Worm (Caenorhabditis elegans): ENCODE data around the gene F49E2.5.

DNA sequence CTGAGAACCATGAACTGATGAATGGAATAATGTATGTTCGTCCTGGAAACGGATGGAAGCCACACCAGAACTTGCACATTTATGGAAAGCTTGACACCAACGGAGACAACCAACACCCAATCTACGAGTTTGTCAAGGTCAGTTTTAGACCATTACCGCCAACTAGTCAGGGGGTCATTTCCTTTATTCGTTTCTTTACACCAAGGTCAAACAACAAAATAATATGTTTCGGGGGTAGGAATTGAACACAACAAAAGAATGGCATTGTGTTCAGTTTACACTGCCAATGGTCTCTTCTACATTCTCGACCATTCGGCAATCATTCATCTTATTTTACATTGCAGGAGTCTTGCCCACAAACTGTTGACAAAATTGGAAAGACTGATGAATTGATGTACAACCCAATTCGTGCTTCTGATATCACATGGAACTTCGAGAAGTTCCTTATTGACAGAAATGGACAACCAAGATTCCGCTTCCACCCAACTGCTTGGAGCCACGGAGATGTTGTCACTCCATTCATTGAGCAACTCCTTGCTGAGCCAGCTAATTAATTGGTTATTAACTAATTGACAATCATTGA is 42.2 kb downstream of the F49E2.5 start:
- TF ChIP-seq unc-62 (GFP tag; optimal IDR thresholded peaks at IDR 0.05 in 1 of 2) (peak in 1 of 2 experiments; percentile 96), unc-62 (tag; optimal IDR thresholded peaks at IDR 0.05) (no peak), egl-27 (tag; optimal IDR thresholded peaks at IDR 0.05) (no peak), aha-1 (tag) (no peak), mdl-1 (tag; optimal IDR thresholded peaks at IDR 0.05) (no peak), lin-13 (GFP tag; optimal IDR thresholded peaks at IDR 0.05) (no peak), lir-3 (tag; optimal IDR thresholded peaks at IDR 0.05) (no peak), hlh-30 (tag; optimal IDR thresholded peaks at IDR 0.05; ENCODE audit: insufficient read depth) (no peak), pha-4 (GFP tag; IDR thresholded peaks at IDR 0.05) (no peak), pha-4 (tag; optimal IDR thresholded peaks at IDR 0.05) (no peak), nhr-6 (tag; optimal IDR thresholded peaks at IDR 0.05) (no peak), Y5F2A.4 (GFP tag; optimal IDR thresholded peaks at IDR 0.05) (no peak), vab-7 (GFP tag; IDR thresholded peaks at IDR 0.05) (no peak), F49E8.2 (tag; optimal IDR thresholded peaks at IDR 0.05; ENCODE audit: borderline replicate concordance) (no peak)

All from whole organism, L4 larva.